Worm (Caenorhabditis elegans) whole organism, midembryonic: ENCODE data around the gene cyp-33E1.

Experiments used
- T22C8.4 ChIP-seq: fragments of 200-800 bp; sonication (Bioruptor generic); IDR thresholded peaks from 2 replicates; pipeline ENCODE4 v1.3.6; 2022; ENCODE audit warnings: missing genetic modification characterization, missing compliant biosample characterization
- cog-1 ChIP-seq: sonication (generic microtip); optimal IDR thresholded peaks from 2 replicates; lab custom pipeline; 2016; ENCODE audit warnings: missing genetic modification characterization, missing compliant biosample characterization
- flt-1 ChIP-seq: fragments of 200-800 bp; sonication (Bioruptor generic); IDR thresholded peaks from 2 replicates; pipeline ENCODE4 v1.3.6; 2022; ENCODE audit warnings: missing genetic modification characterization, missing compliant biosample characterization
- klf-2 ChIP-seq: fragments of 200-800 bp; sonication (Bioruptor generic); conservative IDR thresholded peaks from 2 replicates; pipeline ENCODE4 v1.3.6; 2022; ENCODE audit warnings: missing genetic modification reagents, missing genetic modification characterization, missing compliant biosample characterization
- med-1 ChIP-seq: sonication (generic microtip); optimal IDR thresholded peaks from 2 replicates; lab custom pipeline; 2017; ENCODE audit warnings: missing genetic modification characterization, mild to moderate bottlenecking, missing compliant biosample characterization, antibody characterized with exemption, missing genetic modification reagents; ENCODE audit not compliant: insufficient read depth
- ref-1 ChIP-seq: fragments of 200-800 bp; sonication (Bioruptor generic); conservative IDR thresholded peaks from 2 replicates; pipeline ENCODE4 v1.3.6; 2022; ENCODE audit warnings: missing genetic modification reagents, missing genetic modification characterization, missing compliant biosample characterization
- tab-1 ChIP-seq: fragments of 200-800 bp; sonication (Bioruptor generic); IDR thresholded peaks from 2 replicates; pipeline ENCODE4 v1.3.6; 2022; ENCODE audit warnings: missing genetic modification characterization, missing compliant biosample characterization
- ztf-23 ChIP-seq: fragments of 200-800 bp; sonication (Bioruptor generic); IDR thresholded peaks from 2 replicates; pipeline ENCODE4 v1.3.6; 2022; ENCODE audit warnings: missing genetic modification reagents, missing genetic modification characterization, missing compliant biosample characterization
- ztf-29 ChIP-seq: fragments of 200-800 bp; sonication (Bioruptor generic); IDR thresholded peaks from 2 replicates; pipeline ENCODE4 v1.3.6; 2022; ENCODE audit warnings: missing genetic modification reagents, missing genetic modification characterization, missing compliant biosample characterization

cyp-33E1 gene

DNA sequence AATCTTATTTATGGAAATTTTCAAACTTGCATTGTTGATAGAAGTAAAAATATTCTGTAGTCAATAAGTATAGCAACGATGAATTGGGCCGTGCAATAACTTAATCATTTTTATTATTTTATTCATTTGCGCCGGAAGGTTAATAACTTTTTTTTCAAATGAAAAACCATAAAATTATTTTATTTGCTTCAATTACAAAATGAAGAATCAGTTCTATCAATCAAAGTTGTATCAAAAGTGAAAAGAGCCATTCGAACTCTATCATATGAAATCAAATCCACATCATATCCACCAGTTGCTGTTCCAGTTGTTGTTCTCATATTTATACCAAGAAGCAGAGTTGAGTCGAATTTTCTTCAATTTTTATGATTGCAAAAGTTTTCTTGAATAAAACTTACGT is at the start of gene cyp-33E1:
Gene cyp-33E1 (minus strand): TSS at position 101 of the 400 bp plus-strand sequence.
- no peak for TF ChIP-seq ztf-29 (GFP tag; lab: Robert Waterston, UW)
- no peak for TF ChIP-seq med-1 (GFP tag; lab: Kevin White, UChicago)
- no peak for TF ChIP-seq T22C8.4 (GFP tag; lab: Robert Waterston, UW)
- no peak for TF ChIP-seq ztf-23
- TF ChIP-seq ref-1 (GFP tag; lab: Robert Waterston, UW), result no peak
- no peak for TF ChIP-seq flt-1 (GFP tag; lab: Robert Waterston, UW)
- no peak for TF ChIP-seq cog-1
- no peak for TF ChIP-seq tab-1 (GFP tag; lab: Robert Waterston, UW)
- TF ChIP-seq klf-2 (GFP tag; lab: Robert Waterston, UW), result no peak

DNA sequence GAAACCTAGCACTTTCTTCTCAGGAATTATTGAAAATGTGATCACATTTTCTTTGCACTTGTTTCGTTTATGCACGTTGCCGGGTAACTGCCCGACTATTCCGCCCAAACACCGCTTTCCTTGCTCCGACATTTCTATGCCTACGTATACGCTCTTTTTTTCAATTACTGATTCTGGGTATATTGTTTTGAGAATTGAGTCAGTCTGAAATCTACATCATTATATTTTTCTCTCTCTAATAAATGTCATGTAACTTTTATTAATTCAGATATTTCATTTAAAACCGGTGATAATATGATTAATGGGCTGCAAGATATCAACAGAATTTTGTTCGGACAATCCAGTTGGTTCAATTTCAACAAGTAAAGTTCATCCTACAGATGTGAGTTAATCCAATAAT is 49.0 kb upstream of the cyp-33E1 start, which contains the start of gene ttll-11:
Gene ttll-11 (plus strand): TSS at position 301 of the 400 bp plus-strand sequence.
- TF ChIP-seq ztf-29 (GFP tag; lab: Robert Waterston, UW), result no peak
- no peak for TF ChIP-seq med-1 (GFP tag; lab: Kevin White, UChicago)
- no peak for TF ChIP-seq ref-1 (GFP tag; lab: Robert Waterston, UW)
- TF ChIP-seq flt-1 (GFP tag; lab: Robert Waterston, UW), result no peak

DNA sequence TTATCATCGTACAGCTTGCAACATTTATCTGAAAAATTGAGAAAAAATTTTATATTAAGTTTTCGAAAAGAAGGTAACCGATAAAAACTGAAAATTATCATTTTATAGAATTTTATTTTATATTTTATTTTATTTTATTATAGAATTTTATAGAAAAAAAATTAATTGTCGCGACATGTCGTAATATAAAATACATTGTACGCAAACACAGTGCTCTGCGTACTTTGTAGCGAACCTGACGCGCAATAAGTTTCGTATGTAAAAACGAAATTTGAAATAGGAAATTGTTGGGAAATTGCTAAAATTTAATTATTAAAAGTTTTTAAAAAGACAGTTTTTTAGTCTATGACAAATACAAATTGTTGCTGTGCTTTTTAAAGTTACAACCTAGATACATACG is 43.1 kb upstream of the cyp-33E1 start, which contains the start of the genes hst-1 and ints-6:
Gene hst-1 (minus strand): TSS at position 28 of the 400 bp plus-strand sequence.
Gene ints-6 (plus strand): TSS at position 260 of the 400 bp plus-strand sequence.
- TF ChIP-seq cog-1, result no peak
- no peak for TF ChIP-seq ztf-23
- TF ChIP-seq flt-1 (GFP tag; lab: Robert Waterston, UW), result no peak
- TF ChIP-seq ref-1 (GFP tag; lab: Robert Waterston, UW), result no peak
- TF ChIP-seq ztf-29 (GFP tag; lab: Robert Waterston, UW), result no peak
- TF ChIP-seq tab-1 (GFP tag; lab: Robert Waterston, UW), result no peak

DNA sequence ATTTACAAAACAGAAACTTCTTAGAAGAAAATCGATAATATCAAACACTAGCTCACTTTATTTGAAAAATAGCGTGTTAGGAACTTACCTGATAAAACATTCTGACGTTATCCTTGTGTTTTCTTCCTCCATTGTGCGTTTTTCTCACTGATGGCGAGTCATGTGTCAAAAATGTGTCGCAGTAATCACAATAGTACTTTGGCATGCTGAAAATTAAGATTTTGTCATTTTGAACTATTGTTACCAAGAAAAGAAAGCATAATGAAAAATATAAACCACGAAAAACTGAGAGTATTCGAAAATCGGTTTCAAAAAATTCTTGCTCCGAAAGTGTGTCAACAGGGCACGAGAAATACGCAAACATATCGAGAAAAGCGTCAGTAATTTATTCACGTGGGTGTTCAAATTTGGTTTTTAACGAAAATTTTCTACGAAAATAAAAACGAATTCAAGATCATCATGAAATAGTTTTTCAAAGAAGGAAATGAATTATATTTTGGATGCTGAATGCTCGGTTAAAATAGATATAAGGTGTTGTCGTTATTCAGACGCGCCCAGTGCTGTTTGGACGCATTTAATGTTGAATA is 39.3 kb upstream of the cyp-33E1 start, which contains the start of gene snrp-3:
Gene snrp-3 (minus strand): TSS at position 206 of the 587 bp plus-strand sequence.
- TF ChIP-seq ref-1 (GFP tag; lab: Robert Waterston, UW), result no peak
- TF ChIP-seq T22C8.4 (GFP tag; lab: Robert Waterston, UW), result peak; percentile 70; the same call in 1 of the 2 replicates
- peak; percentile 37 for TF ChIP-seq cog-1

DNA sequence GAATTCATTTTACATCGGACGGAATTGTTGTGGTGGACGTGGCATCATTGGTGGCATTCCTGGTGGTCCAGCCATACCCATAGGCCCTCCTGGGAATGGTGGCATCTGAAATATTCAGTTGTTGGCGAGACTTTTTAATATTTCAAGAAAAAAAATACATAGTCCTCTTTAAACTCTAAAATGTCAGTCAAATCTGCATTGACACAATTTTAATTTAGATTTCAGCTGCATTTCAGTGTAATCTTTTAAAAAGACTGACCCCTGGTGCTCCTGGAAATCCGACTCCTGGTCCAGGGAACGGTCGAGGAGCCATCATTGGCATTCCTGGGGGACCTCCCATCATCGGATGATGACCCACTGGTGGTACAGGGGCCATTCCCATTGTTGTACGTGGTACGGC is 38.6 kb upstream of the cyp-33E1 start:
- TF ChIP-seq T22C8.4 (GFP tag; lab: Robert Waterston, UW), result no peak
- no peak for TF ChIP-seq ztf-23
- TF ChIP-seq flt-1 (GFP tag; lab: Robert Waterston, UW), result no peak
- no peak for TF ChIP-seq tab-1 (GFP tag; lab: Robert Waterston, UW)
- no peak for TF ChIP-seq med-1 (GFP tag; lab: Kevin White, UChicago)

DNA sequence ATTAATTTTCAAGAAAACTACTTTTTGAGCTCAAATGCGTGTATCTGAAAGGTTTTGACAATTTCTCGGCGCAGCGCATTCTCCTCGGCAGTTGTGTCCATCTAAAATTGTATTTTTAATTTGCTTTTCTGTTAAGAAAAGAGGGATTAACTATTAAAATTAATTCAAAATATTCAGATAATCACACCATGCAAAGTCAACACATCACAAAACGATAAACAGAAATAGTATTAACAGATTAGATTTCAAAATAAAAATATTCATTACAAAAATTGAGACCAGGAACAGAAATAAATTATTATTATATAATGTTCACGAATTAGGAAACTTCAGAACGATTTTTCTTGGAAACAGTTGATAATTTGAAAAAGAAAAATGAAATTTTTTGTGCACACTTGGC is 38.1 kb upstream of the cyp-33E1 start, which contains the start of gene pole-2:
Gene pole-2 (minus strand): TSS at position 101 of the 400 bp plus-strand sequence.
- no peak for TF ChIP-seq ztf-29 (GFP tag; lab: Robert Waterston, UW)
- TF ChIP-seq med-1 (GFP tag; lab: Kevin White, UChicago), result no peak
- no peak for TF ChIP-seq flt-1 (GFP tag; lab: Robert Waterston, UW)
- no peak for TF ChIP-seq tab-1 (GFP tag; lab: Robert Waterston, UW)
- TF ChIP-seq cog-1, result no peak
- no peak for TF ChIP-seq T22C8.4 (GFP tag; lab: Robert Waterston, UW)
- TF ChIP-seq klf-2 (GFP tag; lab: Robert Waterston, UW), result no peak
- no peak for TF ChIP-seq ref-1 (GFP tag; lab: Robert Waterston, UW)
- TF ChIP-seq ztf-23, result no peak

DNA sequence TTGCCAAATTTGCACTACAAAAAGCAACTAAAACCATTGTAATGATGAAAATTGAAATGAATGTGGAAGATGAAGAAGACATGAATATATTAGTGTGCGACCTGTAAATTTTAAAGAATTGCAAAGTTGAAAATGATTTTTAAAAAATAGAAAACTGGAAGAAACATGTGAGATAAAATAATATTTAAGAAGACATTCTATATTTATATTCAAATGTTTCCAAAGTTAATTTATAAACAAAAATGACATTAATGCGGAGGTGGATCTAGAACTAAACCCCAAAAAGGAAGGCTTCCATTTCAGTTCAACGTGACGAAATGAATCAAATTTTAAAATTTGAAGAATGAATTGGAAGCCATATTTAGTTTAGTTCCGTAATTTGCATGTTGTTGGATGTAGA is 30.8 kb upstream of the cyp-33E1 start, which contains the start of gene nlp-60:
Gene nlp-60 (minus strand): TSS at position 101 of the 400 bp plus-strand sequence.
- TF ChIP-seq klf-2 (GFP tag; lab: Robert Waterston, UW) (no peak), ztf-23 (no peak), ztf-29 (GFP tag; lab: Robert Waterston, UW) (no peak), cog-1 (no peak), ref-1 (GFP tag; lab: Robert Waterston, UW) (no peak), tab-1 (GFP tag; lab: Robert Waterston, UW) (no peak), flt-1 (GFP tag; lab: Robert Waterston, UW) (no peak), T22C8.4 (GFP tag; lab: Robert Waterston, UW) (no peak), med-1 (GFP tag; lab: Kevin White, UChicago) (no peak)

DNA sequence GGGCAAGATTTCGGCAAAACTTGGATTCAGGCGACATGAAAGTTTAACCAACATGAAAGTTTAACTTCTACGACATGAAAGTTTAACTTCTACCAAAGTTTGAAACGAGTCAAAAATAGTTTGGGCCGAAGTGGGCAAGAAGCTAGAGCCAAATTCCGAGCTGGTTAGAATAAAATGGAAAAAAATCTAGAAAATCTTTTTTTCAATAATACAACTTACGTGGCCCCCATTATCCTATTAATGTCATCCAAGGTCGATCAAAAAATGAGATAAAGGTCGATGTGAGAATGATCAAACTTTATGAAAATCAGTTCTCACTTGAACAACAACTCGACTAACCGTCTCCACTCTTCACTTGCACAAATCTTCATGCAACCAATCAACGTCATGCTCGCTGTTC is 28.9 kb upstream of the cyp-33E1 start, which contains the start of gene F08B4.8:
Gene F08B4.8 (plus strand): TSS at position 301 of the 400 bp plus-strand sequence.
- TF ChIP-seq klf-2 (GFP tag; lab: Robert Waterston, UW), result no peak
- TF ChIP-seq flt-1 (GFP tag; lab: Robert Waterston, UW), result no peak
- TF ChIP-seq ztf-29 (GFP tag; lab: Robert Waterston, UW), result no peak
- no peak for TF ChIP-seq ztf-23
- no peak for TF ChIP-seq med-1 (GFP tag; lab: Kevin White, UChicago)
- TF ChIP-seq cog-1, result no peak
- TF ChIP-seq T22C8.4 (GFP tag; lab: Robert Waterston, UW), result no peak

DNA sequence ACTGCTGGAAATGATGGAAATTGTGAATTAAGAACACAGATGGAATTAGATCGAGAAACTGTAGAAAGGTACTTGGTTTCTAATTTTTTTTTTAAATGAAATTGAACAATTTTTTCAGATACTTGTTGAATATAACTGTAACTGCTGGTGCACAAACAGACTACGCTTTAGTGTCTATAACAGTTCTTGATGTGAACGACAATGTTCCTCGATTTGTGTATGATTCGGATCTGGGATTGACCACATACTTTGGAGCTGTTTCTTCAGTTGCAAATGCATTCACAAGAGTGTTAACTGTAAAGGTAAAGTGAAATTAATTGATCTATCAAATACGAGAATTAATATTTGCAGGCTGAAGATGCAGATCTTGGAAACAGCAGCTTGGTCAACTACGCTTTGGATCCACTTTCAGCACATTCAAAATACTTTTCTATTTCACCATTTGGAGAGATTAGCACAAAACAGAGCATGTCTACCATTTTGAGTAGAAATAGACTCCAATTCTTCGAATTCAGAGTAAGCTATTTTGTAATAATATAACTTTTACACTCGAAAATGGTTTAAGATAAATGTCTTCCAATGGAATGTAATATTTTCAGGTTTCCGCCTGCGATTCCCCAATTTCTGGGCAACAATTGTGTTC is 25.5 kb upstream of the cyp-33E1 start:
- TF ChIP-seq ztf-23, result no peak
- TF ChIP-seq flt-1 (GFP tag; lab: Robert Waterston, UW), result no peak
- TF ChIP-seq ref-1 (GFP tag; lab: Robert Waterston, UW), result no peak
- TF ChIP-seq klf-2 (GFP tag; lab: Robert Waterston, UW), result no peak
- TF ChIP-seq ztf-29 (GFP tag; lab: Robert Waterston, UW), result no peak
- TF ChIP-seq T22C8.4 (GFP tag; lab: Robert Waterston, UW), result no peak
- TF ChIP-seq med-1 (GFP tag; lab: Kevin White, UChicago), result no peak
- no peak for TF ChIP-seq cog-1
- no peak for TF ChIP-seq tab-1 (GFP tag; lab: Robert Waterston, UW)
